Comparison of ENCODE assay signal across 2 fruit fly cellular contexts in genomic region chr3L:16178433-16178832, dm6.
TF ChIP-seq lines count a peak whose summit lies in the region.

No protein-coding gene starts in this region.

TF ChIP-seq in whole organism, embryonic, 481 proteins besides CTCF, POLR2A, EP300 and RAD21 (continued from another document):
- TF ChIP-seq stc (GFP tag; IDR thresholded peaks at IDR 0.05; lab: Robert Waterston, UW) (no peak), Deaf1 (tag; optimal IDR thresholded peaks at IDR 0.05; lab: Kevin White, UChicago) (peak; percentile 29), tll (GFP tag; optimal IDR thresholded peaks at IDR 0.05; lab: Kevin White, UChicago) (peak in 1 of 2 experiments; percentile 25)
TF ChIP-seq in whole organism, embryonic: peak in this region for 18.

TF ChIP-seq in whole organism, prepupa, 60 proteins besides CTCF, POLR2A, EP300 and RAD21 (continued from another document):
- no peak for TF ChIP-seq CG34406 (GFP tag; optimal IDR thresholded peaks at IDR 0.05; lab: Kevin White, UChicago)
- no peak for TF ChIP-seq Ets21C (GFP tag; optimal IDR thresholded peaks at IDR 0.05; lab: Kevin White, UChicago)
- no peak for TF ChIP-seq OdsH (GFP tag; optimal IDR thresholded peaks at IDR 0.05; lab: Kevin White, UChicago)
- peak; percentile 26 to 50 for TF ChIP-seq ss (GFP tag; optimal IDR thresholded peaks at IDR 0.05; lab: Kevin White, UChicago)
- TF ChIP-seq CG8319 (GFP tag; optimal IDR thresholded peaks at IDR 0.05; lab: Kevin White, UChicago), result no peak
- TF ChIP-seq Ets96B (tag; optimal IDR thresholded peaks at IDR 0.05; lab: Kevin White, UChicago), result no peak
- TF ChIP-seq CG10669 (GFP tag; optimal IDR thresholded peaks at IDR 0.05; lab: Kevin White, UChicago), result no peak
- TF ChIP-seq CG11294 (GFP tag; IDR thresholded peaks at IDR 0.05; lab: Robert Waterston, UW), result no peak
- no peak for TF ChIP-seq spab (GFP tag; optimal IDR thresholded peaks at IDR 0.05; lab: Kevin White, UChicago)
- peak; percentile 62 for TF ChIP-seq dsx (GFP tag; optimal IDR thresholded peaks at IDR 0.05; lab: Kevin White, UChicago; ENCODE audit: poor library complexity, severe bottlenecking)
- peak; percentile 19 for TF ChIP-seq CG6854 (GFP tag; optimal IDR thresholded peaks at IDR 0.05; lab: Kevin White, UChicago)
- no peak for TF ChIP-seq CG15336 (GFP tag; IDR thresholded peaks at IDR 0.05; lab: Robert Waterston, UW)
- no peak for TF ChIP-seq CG4318 (GFP tag; optimal IDR thresholded peaks at IDR 0.05; lab: Kevin White, UChicago)
- no peak for TF ChIP-seq acj6 (GFP tag; optimal IDR thresholded peaks at IDR 0.05; lab: Kevin White, UChicago)
- no peak for TF ChIP-seq Sox14 (GFP tag; optimal IDR thresholded peaks at IDR 0.05; lab: Kevin White, UChicago)
- no peak for TF ChIP-seq CG7368 (GFP tag; optimal IDR thresholded peaks at IDR 0.05; lab: Kevin White, UChicago)
- TF ChIP-seq CG16779 (tag; optimal IDR thresholded peaks at IDR 0.05; lab: Kevin White, UChicago), result no peak
- no peak for TF ChIP-seq fd85E (GFP tag; optimal IDR thresholded peaks at IDR 0.05; lab: Kevin White, UChicago)
- TF ChIP-seq svp (GFP tag; lab: Kevin White, UChicago), result peak; percentile 76
